Worm (Caenorhabditis elegans): ENCODE data around the gene nlp-46.

Gene nlp-46

DNA sequence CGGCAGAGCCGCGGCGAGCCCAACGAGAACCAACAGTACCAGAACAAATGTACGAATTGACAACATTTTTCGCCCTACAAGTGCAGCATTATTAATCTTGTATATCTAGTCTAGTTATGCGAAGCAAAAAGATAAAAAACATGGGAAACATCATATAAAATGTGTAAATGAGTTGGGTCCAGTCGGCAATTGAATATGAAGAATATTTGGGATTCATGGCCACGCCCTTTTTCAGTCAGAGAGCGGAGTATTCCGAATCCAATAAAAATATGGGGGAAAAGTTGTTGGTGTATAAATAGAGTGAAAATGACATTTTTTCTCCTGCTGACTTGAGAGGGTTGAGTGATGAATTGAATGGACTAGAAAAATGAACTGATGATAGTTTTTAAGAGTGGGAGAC is at the start of gene nlp-46:
Gene nlp-46, minus strand, starts transcription at position 101 of the 400 bp plus-strand sequence.
- TF ChIP-seq ceh-16 (tag; optimal IDR thresholded peaks at IDR 0.05) (no peak), tbx-2 (tag; optimal IDR thresholded peaks at IDR 0.05) (no peak), aly-2 (tag; optimal IDR thresholded peaks at IDR 0.05) (no peak), eor-1 (tag; optimal IDR thresholded peaks at IDR 0.05) (no peak), fkh-10 (GFP tag; optimal IDR thresholded peaks at IDR 0.05) (no peak), ceh-9 (tag; optimal IDR thresholded peaks at IDR 0.05) (no peak), egl-27 (tag; optimal IDR thresholded peaks at IDR 0.05) (no peak), nfya-1 (tag; optimal IDR thresholded peaks at IDR 0.05; ENCODE audit: insufficient read depth) (no peak), nhr-23 (tag; optimal IDR thresholded peaks at IDR 0.05) (no peak), mml-1 (tag; optimal IDR thresholded peaks at IDR 0.05) (no peak), elt-1 (tag; optimal IDR thresholded peaks at IDR 0.05) (no peak), skn-1 (tag; optimal IDR thresholded peaks at IDR 0.05) (no peak), ceh-28 (tag; optimal IDR thresholded peaks at IDR 0.05) (no peak), nhr-11 (tag; optimal IDR thresholded peaks at IDR 0.05) (no peak)

DNA sequence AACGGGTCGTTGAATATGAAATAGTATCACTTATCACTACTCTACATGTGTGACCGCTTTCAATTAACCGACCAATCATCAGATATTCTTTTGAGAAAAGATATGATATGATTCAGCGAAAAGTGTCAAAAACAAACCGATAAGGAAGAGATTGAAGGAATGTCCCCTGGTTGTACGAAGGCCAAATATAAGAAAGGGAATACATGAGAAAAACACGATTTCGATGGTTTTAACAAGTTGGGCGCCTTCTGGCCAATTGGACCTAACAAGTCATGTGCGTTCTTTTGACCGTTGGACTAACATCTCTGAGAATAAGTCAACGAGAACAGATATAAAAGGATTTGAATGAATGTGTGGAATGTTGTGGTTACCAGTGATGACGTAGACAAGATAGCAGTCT is 49.8 kb upstream of the nlp-46 start:
- TF ChIP-seq nhr-25 (tag; optimal IDR thresholded peaks at IDR 0.05) (peak; percentile 57), nhr-28 (tag; optimal IDR thresholded peaks at IDR 0.05) (no peak), nhr-23 (tag; optimal IDR thresholded peaks at IDR 0.05) (peak; percentile 74), nhr-43 (tag; optimal IDR thresholded peaks at IDR 0.05; ENCODE audit: poor library complexity, severe bottlenecking) (peak; percentile 42), daf-12 (tag; optimal IDR thresholded peaks at IDR 0.05) (no peak)

DNA sequence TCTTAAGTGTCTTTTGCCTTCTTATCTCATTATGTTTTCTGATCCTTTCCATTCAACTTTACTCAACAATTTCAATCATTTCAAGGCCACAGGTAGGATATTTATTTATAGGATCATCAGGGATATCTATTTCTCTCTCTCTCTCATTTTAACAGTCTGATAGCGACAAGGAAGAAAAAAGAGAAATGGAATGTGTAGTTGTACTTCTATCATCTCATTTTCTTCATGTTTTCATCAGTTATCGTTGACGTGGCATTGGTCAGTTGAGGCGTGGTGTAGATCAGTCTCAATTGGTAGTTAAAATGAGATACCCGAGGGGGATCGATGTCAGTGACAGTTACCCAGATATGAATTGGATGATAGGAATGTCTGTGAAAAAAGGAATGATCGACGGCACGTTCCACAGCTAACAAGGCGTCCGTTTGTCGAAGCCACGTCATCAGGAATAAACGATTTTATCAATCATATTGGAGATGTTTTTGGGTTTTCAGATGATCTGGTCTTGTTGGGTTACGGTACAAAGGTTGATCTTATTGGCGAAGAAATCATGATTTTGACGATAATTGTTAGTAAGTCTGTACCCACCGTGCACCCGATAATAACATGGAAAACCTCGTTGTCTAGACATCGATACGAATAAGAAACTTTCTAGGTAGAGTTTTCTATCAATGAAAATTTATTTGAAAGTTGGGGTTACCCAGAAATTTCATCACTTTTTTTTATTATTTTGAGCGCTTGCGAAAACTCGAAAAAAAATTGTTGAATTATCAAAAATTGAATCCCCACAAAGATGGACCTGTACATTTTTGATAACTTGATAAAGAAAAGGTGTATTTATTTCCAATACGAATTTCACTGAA is 48.3 kb upstream of the nlp-46 start:
- TF ChIP-seq snpc-4 (tag; optimal IDR thresholded peaks at IDR 0.05) (no peak), elt-3 (tag; optimal IDR thresholded peaks at IDR 0.05) (peak; percentile 52 to 84 (median 84)), nhr-43 (tag; optimal IDR thresholded peaks at IDR 0.05; ENCODE audit: poor library complexity, severe bottlenecking) (peak; percentile 63), tbx-2 (tag; optimal IDR thresholded peaks at IDR 0.05) (peak; percentile 37), pqm-1 (tag; optimal IDR thresholded peaks at IDR 0.05) (no peak), mml-1 (tag; optimal IDR thresholded peaks at IDR 0.05) (no peak), ceh-9 (tag; optimal IDR thresholded peaks at IDR 0.05) (no peak), egl-5 (tag; optimal IDR thresholded peaks at IDR 0.05) (no peak), ztf-11 (tag; optimal IDR thresholded peaks at IDR 0.05) (no peak), nhr-25 (tag; optimal IDR thresholded peaks at IDR 0.05) (peak; percentile 58), nhr-11 (tag; optimal IDR thresholded peaks at IDR 0.05) (no peak), ceh-28 (tag; optimal IDR thresholded peaks at IDR 0.05) (peak; percentile 42), R02D3.7 (tag; optimal IDR thresholded peaks at IDR 0.05) (peak; percentile 34), ama-1 (optimal IDR thresholded peaks at IDR 0.05) (peak; percentile 4), nhr-23 (tag; optimal IDR thresholded peaks at IDR 0.05) (peak; percentile 77), nhr-67 (tag; optimal IDR thresholded peaks at IDR 0.05) (no peak)

DNA sequence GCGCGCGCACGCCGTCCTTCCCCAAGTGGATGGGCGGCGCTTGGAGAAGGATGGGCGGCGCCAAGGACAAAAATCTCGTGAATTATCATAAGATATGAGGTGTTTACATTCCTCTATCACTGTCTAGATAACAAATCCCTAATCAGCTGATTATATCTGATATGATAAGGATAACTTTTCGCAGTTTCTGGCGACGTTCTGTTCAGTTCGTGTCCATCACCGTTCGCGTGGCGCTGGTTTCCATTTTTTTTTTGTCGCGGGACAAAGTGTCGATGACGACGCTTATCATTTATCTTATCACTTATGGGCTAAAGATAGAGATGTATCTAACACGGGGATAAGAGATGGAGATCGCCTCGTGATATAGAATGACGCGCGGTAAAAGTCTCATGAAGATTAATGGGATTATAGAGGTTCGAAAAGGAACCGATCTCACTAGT is 47.2 kb upstream of the nlp-46 start:
- TF ChIP-seq fkh-10 (GFP tag; optimal IDR thresholded peaks at IDR 0.05) = no peak
- TF ChIP-seq nhr-67 (tag; optimal IDR thresholded peaks at IDR 0.05) = no peak
- TF ChIP-seq pqm-1 (tag; optimal IDR thresholded peaks at IDR 0.05) = no peak
- no peak for TF ChIP-seq nhr-237 (tag; optimal IDR thresholded peaks at IDR 0.05)
- no peak for TF ChIP-seq nfya-1 (tag; optimal IDR thresholded peaks at IDR 0.05; ENCODE audit: insufficient read depth)
- TF ChIP-seq zag-1 (tag; optimal IDR thresholded peaks at IDR 0.05) = no peak
- peak; percentile 13 for TF ChIP-seq nhr-25 (tag; optimal IDR thresholded peaks at IDR 0.05)
- TF ChIP-seq hmg-11 (tag; optimal IDR thresholded peaks at IDR 0.05) = no peak
- peak; percentile 89 for TF ChIP-seq nhr-23 (tag; optimal IDR thresholded peaks at IDR 0.05)
- no peak for TF ChIP-seq nhr-12 (tag; optimal IDR thresholded peaks at IDR 0.05)
- no peak for TF ChIP-seq fkh-2 (tag; optimal IDR thresholded peaks at IDR 0.05)
- no peak for TF ChIP-seq skn-1 (tag; optimal IDR thresholded peaks at IDR 0.05)
- no peak for TF ChIP-seq ceh-16 (tag; optimal IDR thresholded peaks at IDR 0.05)
- TF ChIP-seq ztf-11 (tag; optimal IDR thresholded peaks at IDR 0.05) = no peak
- no peak for TF ChIP-seq nhr-11 (tag; optimal IDR thresholded peaks at IDR 0.05)
- TF ChIP-seq elt-1 (tag; optimal IDR thresholded peaks at IDR 0.05) = no peak
- TF ChIP-seq tbx-2 (tag; optimal IDR thresholded peaks at IDR 0.05) = peak; percentile 26
- peak; percentile 11 for TF ChIP-seq ceh-28 (tag; optimal IDR thresholded peaks at IDR 0.05)
- TF ChIP-seq sea-2 (GFP tag; optimal IDR thresholded peaks at IDR 0.05) = no peak
- peak; percentile 97 to 99 (median 99) for TF ChIP-seq elt-3 (tag; optimal IDR thresholded peaks at IDR 0.05)
- no peak for TF ChIP-seq egl-5 (tag; optimal IDR thresholded peaks at IDR 0.05)
- TF ChIP-seq nhr-43 (tag; optimal IDR thresholded peaks at IDR 0.05; ENCODE audit: poor library complexity, severe bottlenecking) = peak; percentile 81
- peak; percentile 13 for TF ChIP-seq mml-1 (tag; optimal IDR thresholded peaks at IDR 0.05)

Measured in whole organism, L3 larva.